Worm (Caenorhabditis elegans): Measurements from ENCODE around the gene Y6E2A.4.

ce11 chrV:15698099-15698498 lies 18.5 kb downstream of the Y6E2A.4 start, which contains the start of gene srx-29:
- no peak for TF ChIP-seq pat-9 (tag; optimal IDR thresholded peaks at IDR 0.05)
- no peak for TF ChIP-seq ama-1 (optimal IDR thresholded peaks at IDR 0.05)
